Worm (Caenorhabditis elegans) whole organism, L4/young adult: Measurements from ENCODE around the gene dhs-26.

Experiments used
- W03F9.2 ChIP-seq: fragments of 150-350 bp; optimal IDR thresholded peaks from 2 replicates; lab custom pipeline; 2014; ENCODE audit warnings: missing biosample characterization, missing genetic modification characterization
- dao-5 ChIP-seq: sonication (generic microtip); optimal IDR thresholded peaks from 2 replicates; lab custom pipeline; 2016; ENCODE audit warnings: missing genotype, missing genetic modification characterization, moderate library complexity, missing compliant biosample characterization
- him-1 ChIP-seq: sonication (generic microtip); optimal IDR thresholded peaks from 2 replicates; lab custom pipeline; 2016; ENCODE audit warnings: missing genotype, missing genetic modification reagents, missing genetic modification characterization, missing compliant biosample characterization

DNA sequence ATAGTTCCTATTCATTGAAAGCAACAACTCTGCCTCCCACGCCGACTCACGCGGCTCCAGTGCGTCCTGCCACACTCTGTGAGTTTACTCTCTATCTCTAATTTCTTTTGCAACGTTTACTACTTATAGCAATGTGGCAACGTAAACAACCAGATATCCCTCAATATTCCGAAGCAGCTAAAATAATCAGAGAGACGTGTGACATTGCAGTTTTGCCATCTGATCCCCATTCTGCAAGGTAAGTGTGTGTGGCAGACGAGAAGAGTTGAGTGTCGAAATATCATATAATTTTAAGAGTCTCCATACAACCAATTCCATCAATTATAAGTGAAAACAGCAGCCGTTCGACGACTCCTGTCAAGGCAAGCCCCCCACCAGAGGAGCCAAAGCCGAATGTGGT, 22.4 kb downstream of the dhs-26 start:
- TF ChIP-seq him-1 (tag; lab: Kevin White, UChicago), result no peak
- TF ChIP-seq W03F9.2 (tag; lab: Kevin White, UChicago), result no peak
- TF ChIP-seq dao-5 (tag; lab: Kevin White, UChicago), result no peak
